Fruit fly (Drosophila melanogaster) whole organism, pupa: ENCODE results near the gene ewg.

ENCODE experiments used
- CG10348 ChIP-seq: fragments of 200-800 bp; sonication (Bioruptor generic); IDR thresholded peaks from 2 replicates; pipeline ENCODE4 v1.3.6; 2022; ENCODE audit warnings: missing biosample characterization, missing genetic modification characterization
- CG12605 ChIP-seq: fragments of 200-800 bp; sonication (Bioruptor generic); IDR thresholded peaks from 2 replicates; pipeline ENCODE4 v1.3.6; 2022; ENCODE audit warnings: missing biosample characterization, missing genetic modification characterization
- CG13204 ChIP-seq: fragments of 200-800 bp; sonication (Bioruptor generic); optimal IDR thresholded peaks from 2 replicates; lab custom pipeline; 2018; ENCODE audit warnings: missing biosample characterization, mild to moderate bottlenecking, missing genetic modification characterization, moderate library complexity
- CG14655 ChIP-seq: fragments of 200-800 bp; sonication (Bioruptor generic); optimal IDR thresholded peaks from 3 replicates; lab custom pipeline; 2017; ENCODE audit warnings: mild to moderate bottlenecking, missing biosample characterization, missing genetic modification reagents, missing genetic modification characterization
- CG15710 ChIP-seq: fragments of 200-800 bp; sonication (Bioruptor generic); optimal IDR thresholded peaks from 2 replicates; lab custom pipeline; 2018; ENCODE audit warnings: missing biosample characterization, mild to moderate bottlenecking, missing genetic modification characterization, moderate library complexity
- CG17806 ChIP-seq: fragments of 200-800 bp; sonication (Bioruptor generic); optimal IDR thresholded peaks from 2 replicates; lab custom pipeline; 2018; ENCODE audit warnings: missing biosample characterization, mild to moderate bottlenecking, missing genetic modification characterization, moderate library complexity
- CG32121 ChIP-seq: fragments of 200-800 bp; sonication (Bioruptor generic); IDR thresholded peaks from 2 replicates; pipeline ENCODE4 v1.3.6; 2022; ENCODE audit warnings: missing biosample characterization, missing genetic modification characterization
- CG34367 ChIP-seq: fragments of 200-800 bp; sonication (Bioruptor generic); optimal IDR thresholded peaks from 2 replicates; lab custom pipeline; 2018; ENCODE audit warnings: missing biosample characterization, mild to moderate bottlenecking, missing genetic modification characterization
- CG4496 ChIP-seq: fragments of 200-800 bp; sonication (Bioruptor generic); IDR thresholded peaks from 3 replicates; pipeline ENCODE4 v1.3.6; 2022; ENCODE audit warnings: missing biosample characterization, missing genetic modification characterization
- CG8159 ChIP-seq: fragments of 200-800 bp; sonication (Bioruptor generic); optimal IDR thresholded peaks from 3 replicates; lab custom pipeline; 2018; ENCODE audit warnings: missing biosample characterization, mild to moderate bottlenecking, missing genetic modification characterization, moderate library complexity
- CG8301 ChIP-seq: fragments of 200-800 bp; sonication (Bioruptor generic); optimal IDR thresholded peaks from 2 replicates; lab custom pipeline; 2018; ENCODE audit warnings: missing biosample characterization, mild to moderate bottlenecking, missing genetic modification characterization
- CG9948 ChIP-seq: fragments of 200-800 bp; sonication (Bioruptor generic); optimal IDR thresholded peaks from 2 replicates; lab custom pipeline; 2018; ENCODE audit warnings: missing biosample characterization, mild to moderate bottlenecking, missing genetic modification characterization, moderate library complexity
- D1 ChIP-seq: fragments of 200-800 bp; sonication (Bioruptor generic); optimal IDR thresholded peaks from 2 replicates; lab custom pipeline; 2018; ENCODE audit warnings: missing biosample characterization, mild to moderate bottlenecking, missing genetic modification characterization, moderate library complexity
- EcR ChIP-seq: fragments of 200-800 bp; sonication (Bioruptor generic); optimal IDR thresholded peaks from 3 replicates; lab custom pipeline; 2019; ENCODE audit warnings: missing biosample characterization, missing genetic modification characterization, mild to moderate bottlenecking, moderate library complexity, missing genetic modification reagents
- Ets98B ChIP-seq: fragments of 200-800 bp; sonication (Bioruptor generic); IDR thresholded peaks from 2 replicates; pipeline ENCODE4 v1.3.6; 2022; ENCODE audit warnings: missing biosample characterization, missing genetic modification characterization
- Pif1A ChIP-seq: fragments of 200-800 bp; sonication (Bioruptor generic); optimal IDR thresholded peaks from 3 replicates; lab custom pipeline; 2016; ENCODE audit warnings: missing biosample characterization, missing genetic modification characterization
- Pif1B ChIP-seq: fragments of 200-800 bp; sonication (Bioruptor generic); optimal IDR thresholded peaks from 3 replicates; lab custom pipeline; 2016; ENCODE audit warnings: missing biosample characterization, missing genetic modification characterization
- Snoo ChIP-seq: fragments of 200-800 bp; sonication (Bioruptor generic); optimal IDR thresholded peaks from 3 replicates; lab custom pipeline; 2017; ENCODE audit warnings: missing biosample characterization, mild to moderate bottlenecking, missing genetic modification characterization, inconsistent platforms
- fd96Ca ChIP-seq: fragments of 200-800 bp; sonication (Bioruptor generic); IDR thresholded peaks from 3 replicates; pipeline ENCODE4 v1.3.6; 2022; ENCODE audit warnings: missing biosample characterization, missing genetic modification characterization
- gl ChIP-seq: fragments of 200-800 bp; sonication (Bioruptor generic); optimal IDR thresholded peaks from 2 replicates; lab custom pipeline; 2018; ENCODE audit warnings: missing biosample characterization, mild to moderate bottlenecking, missing genetic modification characterization
- rn ChIP-seq: fragments of 200-800 bp; sonication (Bioruptor generic); IDR thresholded peaks from 2 replicates; pipeline ENCODE4 v1.3.6; 2022; ENCODE audit warnings: missing biosample characterization, missing genetic modification characterization

Gene ewg

dm6 chrX:279097-279727 lies at the start of gene ewg, which contains the start of gene CG3777:
Gene ewg (minus strand): TSS chrX:279718.
Gene CG3777 (plus strand): TSS chrX:279703.
- TF ChIP-seq D1, result peak; percentile 71
- no peak for TF ChIP-seq CG12605 (GFP tag; lab: Robert Waterston, UW)
- no peak for TF ChIP-seq CG8159 (tag; lab: Kevin White, UChicago)
- no peak for TF ChIP-seq CG4496
- TF ChIP-seq EcR, result peak; percentile 29
- no peak for TF ChIP-seq CG17806 (tag; lab: Kevin White, UChicago)
- TF ChIP-seq Pif1A (GFP tag; lab: Kevin White, UChicago), result no peak

dm6 chrX:314823-315222 lies 35.3 kb upstream of the ewg start, which contains the start of gene Or1a:
Gene Or1a (plus strand): TSS chrX:315123.
- TF ChIP-seq Pif1B (GFP tag; lab: Kevin White, UChicago), result no peak
- no peak for TF ChIP-seq EcR
- no peak for TF ChIP-seq CG8159 (tag; lab: Kevin White, UChicago)
- no peak for TF ChIP-seq CG17806 (tag; lab: Kevin White, UChicago)
- no peak for TF ChIP-seq Snoo
- no peak for TF ChIP-seq CG13204 (GFP tag; lab: Kevin White, UChicago)
- TF ChIP-seq gl (tag; lab: Kevin White, UChicago), result no peak
- no peak for TF ChIP-seq Ets98B
- TF ChIP-seq CG8301 (tag; lab: Kevin White, UChicago), result no peak
- TF ChIP-seq Pif1A (GFP tag; lab: Kevin White, UChicago), result no peak
- TF ChIP-seq CG9948 (tag; lab: Kevin White, UChicago), result no peak
- no peak for TF ChIP-seq fd96Ca (GFP tag; lab: Robert Waterston, UW)
- TF ChIP-seq CG10348, result no peak
- no peak for TF ChIP-seq CG4496
- no peak for TF ChIP-seq CG12605 (GFP tag; lab: Robert Waterston, UW)
- TF ChIP-seq CG15710 (tag; lab: Kevin White, UChicago), result no peak
- no peak for TF ChIP-seq CG32121 (GFP tag; lab: Robert Waterston, UW)
- TF ChIP-seq, all 21 proteins: peak for 0

dm6 chrX:311328-311727 lies 31.8 kb upstream of the ewg start:
- TF ChIP-seq CG10348 (no peak), rn (GFP tag; lab: Robert Waterston, UW) (no peak), CG8301 (tag; lab: Kevin White, UChicago) (peak; percentile 3), CG32121 (GFP tag; lab: Robert Waterston, UW) (0 out of 2 replicates have a peak, but pooled peaks have one; percentile 21), CG14655 (GFP tag; lab: Kevin White, UChicago) (peak; percentile 9), Ets98B (no peak)

- TF ChIP-seq D1, result no peak
- no peak for TF ChIP-seq rn (GFP tag; lab: Robert Waterston, UW)
- TF ChIP-seq EcR, result no peak
- TF ChIP-seq CG8301 (tag; lab: Kevin White, UChicago), result no peak
- no peak for TF ChIP-seq CG15710 (tag; lab: Kevin White, UChicago)
- no peak for TF ChIP-seq CG17806 (tag; lab: Kevin White, UChicago)
- TF ChIP-seq CG4496, result no peak
- TF ChIP-seq Ets98B, result no peak
These were observed 27.9 kb upstream of the ewg start, which contains the start of gene CG12470 for dm6 chrX:307384-307783. Gene CG12470 (plus strand): TSS chrX:307684.

dm6 chrX:294839-295238 lies 15.3 kb upstream of the ewg start, which contains the start of gene CG13375:
Gene CG13375 (minus strand): TSS chrX:294962.
- TF ChIP-seq CG8159 (tag; lab: Kevin White, UChicago) (no peak), CG34367 (tag; lab: Kevin White, UChicago) (no peak), CG4496 (no peak), CG14655 (GFP tag; lab: Kevin White, UChicago) (no peak), CG17806 (tag; lab: Kevin White, UChicago) (no peak), CG32121 (GFP tag; lab: Robert Waterston, UW) (no peak), fd96Ca (GFP tag; lab: Robert Waterston, UW) (no peak), EcR (no peak), Ets98B (no peak), CG13204 (GFP tag; lab: Kevin White, UChicago) (no peak), CG12605 (GFP tag; lab: Robert Waterston, UW) (no peak), Pif1B (GFP tag; lab: Kevin White, UChicago) (no peak), D1 (no peak)

- TF ChIP-seq CG8159 (tag; lab: Kevin White, UChicago) (peak; percentile 52), CG14655 (GFP tag; lab: Kevin White, UChicago) (peak; percentile 71), CG8301 (tag; lab: Kevin White, UChicago) (peak; percentile 60), Pif1A (GFP tag; lab: Kevin White, UChicago) (peak; percentile 25), CG4496 (no peak), CG9948 (tag; lab: Kevin White, UChicago) (peak; percentile 37), CG34367 (tag; lab: Kevin White, UChicago) (peak; percentile 25), CG32121 (GFP tag; lab: Robert Waterston, UW) (0 out of 2 replicates have a peak, but pooled peaks have one; percentile 39), CG17806 (tag; lab: Kevin White, UChicago) (no peak), fd96Ca (GFP tag; lab: Robert Waterston, UW) (no peak)
These were observed 13.7 kb upstream of the ewg start for dm6 chrX:293254-293653.
